Fruit fly (Drosophila melanogaster): ENCODE data around the gene Sfp35C.

Gene Sfp35C

DNA sequence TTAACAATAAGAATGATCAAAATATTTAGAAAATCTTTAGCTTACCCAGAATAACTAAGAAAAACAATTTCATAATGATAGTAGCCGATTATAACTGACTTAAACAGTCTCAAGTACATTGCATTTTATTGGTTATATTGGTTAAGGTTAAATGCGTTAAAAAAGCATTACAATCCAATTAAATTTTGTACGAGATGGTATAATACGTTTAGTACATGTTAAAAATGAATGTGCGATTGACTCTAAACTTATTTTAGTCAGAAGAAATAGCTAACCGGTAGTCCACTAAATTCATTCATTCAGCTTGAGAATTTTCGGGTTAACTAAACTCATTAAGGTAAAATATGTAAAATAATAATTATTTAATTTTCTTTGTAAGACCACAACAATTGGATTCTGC is at the start of gene Sfp35C:
Sfp35C (minus strand) TSS at position 101 of the 400 bp plus-strand sequence.
- no peak for TF ChIP-seq noc (tag; optimal IDR thresholded peaks at IDR 0.05)

DNA sequence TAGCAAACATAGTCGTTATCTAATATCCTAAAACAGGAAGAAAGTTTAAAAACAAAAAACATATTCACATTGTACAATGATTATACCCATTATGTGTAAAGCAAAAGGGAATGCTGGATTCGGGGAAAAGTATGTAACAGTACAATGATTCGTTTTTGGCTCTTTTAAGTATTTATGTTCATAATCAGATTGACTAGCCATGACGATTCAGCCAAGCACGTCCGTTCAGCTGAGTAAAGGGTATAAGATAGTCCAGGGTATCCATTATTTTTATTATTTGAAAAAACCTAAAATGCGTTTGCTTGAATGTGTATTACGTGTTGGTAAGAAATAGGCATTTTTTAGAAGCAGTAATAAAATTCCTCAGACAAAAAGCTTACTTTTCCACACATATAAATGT is 47.8 kb upstream of the Sfp35C start:
- TF ChIP-seq noc (tag; optimal IDR thresholded peaks at IDR 0.05), result no peak

DNA sequence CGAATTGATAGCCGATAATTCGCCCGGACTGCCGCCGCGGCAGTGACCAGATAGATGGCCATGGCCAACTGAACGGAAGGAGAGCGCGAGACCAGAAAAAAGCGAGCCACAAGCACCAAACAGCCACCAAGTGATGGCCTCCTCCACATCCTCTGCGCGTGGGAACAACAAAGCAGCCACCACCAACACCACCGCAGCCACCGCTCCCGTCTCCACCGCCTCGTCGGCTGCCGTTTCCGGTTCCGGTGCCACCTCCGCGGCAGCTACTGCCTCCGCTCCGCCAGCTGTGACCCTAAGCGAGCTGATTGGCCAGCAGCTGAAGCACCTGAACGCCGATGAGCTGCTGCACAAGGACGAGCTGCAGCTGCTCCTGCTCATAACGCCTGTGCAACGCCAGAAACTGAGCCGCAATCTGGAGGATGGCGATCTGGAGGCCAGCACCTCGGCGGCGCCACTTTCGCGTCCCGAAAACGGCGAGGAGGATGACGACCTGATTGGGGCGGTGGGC is 47.2 kb upstream of the Sfp35C start:
- no peak for TF ChIP-seq noc (tag; optimal IDR thresholded peaks at IDR 0.05)

DNA sequence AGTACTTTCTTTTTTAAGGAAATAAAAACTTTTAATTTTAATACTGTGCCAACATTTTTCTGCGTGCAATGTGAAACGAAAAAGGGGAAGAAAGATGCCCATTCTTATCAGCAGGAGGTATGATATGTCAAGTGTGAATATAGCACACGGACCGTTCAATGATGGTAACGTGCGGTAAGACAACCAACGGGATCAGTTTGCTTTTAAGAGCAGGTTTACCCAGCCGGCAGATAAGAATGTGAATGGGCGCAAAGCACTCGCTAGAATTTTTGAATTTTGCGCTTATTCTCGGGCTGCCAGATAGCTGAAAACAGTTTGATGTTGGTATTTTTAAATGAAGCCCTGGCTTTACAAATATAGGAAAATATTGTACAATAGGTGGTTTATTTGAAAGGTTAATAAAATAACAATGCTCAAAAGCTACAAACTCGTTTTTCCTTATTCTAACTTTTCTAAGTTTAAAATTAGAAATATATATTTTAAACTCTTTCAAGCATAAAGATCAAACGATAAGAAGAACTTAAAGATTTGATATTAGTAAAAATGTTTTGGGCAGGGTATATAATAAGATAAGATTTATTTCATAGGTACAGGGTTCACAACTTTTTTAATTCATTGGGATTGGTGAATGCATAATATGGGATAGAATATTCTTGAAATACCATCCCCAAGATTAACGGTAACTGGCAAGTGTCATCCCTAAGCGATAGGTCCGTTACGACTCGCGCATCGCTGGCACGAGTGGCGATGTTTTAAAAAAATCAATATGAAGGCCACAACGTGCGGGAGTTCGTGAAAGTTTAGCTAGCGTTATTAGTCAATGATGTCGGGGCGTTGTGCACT is 46.5 kb upstream of the Sfp35C start, which contains the start of gene dao:
dao (plus strand) TSS at position 717 of the 843 bp plus-strand sequence.
- TF ChIP-seq noc (tag; optimal IDR thresholded peaks at IDR 0.05), result no peak

DNA sequence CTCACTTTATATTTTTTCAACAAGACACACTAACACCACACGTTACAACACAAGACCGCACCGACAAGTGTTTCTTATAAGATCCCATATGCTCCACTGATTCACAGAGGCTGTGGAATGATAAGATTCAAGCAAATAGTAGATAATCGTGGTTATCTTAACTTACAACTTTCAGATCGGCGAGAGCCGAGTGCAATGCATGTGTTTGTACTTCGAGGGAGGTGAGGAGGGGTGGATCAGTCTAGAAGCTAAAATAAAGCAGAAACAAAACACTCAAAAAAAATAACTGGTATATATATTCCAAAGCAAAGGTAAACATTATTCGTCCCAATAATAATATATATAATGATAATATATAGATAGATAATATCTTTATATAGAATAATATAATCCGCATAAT is 45.7 kb upstream of the Sfp35C start, which contains the start of gene ZnT35C:
ZnT35C (minus strand) TSS at position 101 of the 400 bp plus-strand sequence.
- TF ChIP-seq noc (tag; optimal IDR thresholded peaks at IDR 0.05), result no peak

DNA sequence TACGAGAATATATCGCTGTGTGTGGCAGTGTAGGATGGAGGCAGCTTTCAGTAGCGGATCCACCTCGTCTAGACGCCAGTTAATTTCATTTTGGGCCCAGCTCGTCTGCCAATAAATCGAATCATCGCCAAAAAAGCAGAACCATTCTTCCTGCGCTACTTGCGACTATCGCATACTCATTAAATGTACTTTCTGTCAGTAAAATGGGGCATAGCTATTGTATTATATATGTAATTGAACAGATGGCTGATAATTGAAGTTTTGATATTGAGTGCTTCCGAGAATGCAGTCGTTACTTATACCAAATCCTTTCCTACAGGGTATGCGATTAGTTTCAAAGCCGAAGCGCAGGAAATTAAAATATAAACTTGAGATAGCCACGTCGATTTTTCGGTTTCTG is 42.8 kb upstream of the Sfp35C start:
- no peak for TF ChIP-seq noc (tag; optimal IDR thresholded peaks at IDR 0.05)

DNA sequence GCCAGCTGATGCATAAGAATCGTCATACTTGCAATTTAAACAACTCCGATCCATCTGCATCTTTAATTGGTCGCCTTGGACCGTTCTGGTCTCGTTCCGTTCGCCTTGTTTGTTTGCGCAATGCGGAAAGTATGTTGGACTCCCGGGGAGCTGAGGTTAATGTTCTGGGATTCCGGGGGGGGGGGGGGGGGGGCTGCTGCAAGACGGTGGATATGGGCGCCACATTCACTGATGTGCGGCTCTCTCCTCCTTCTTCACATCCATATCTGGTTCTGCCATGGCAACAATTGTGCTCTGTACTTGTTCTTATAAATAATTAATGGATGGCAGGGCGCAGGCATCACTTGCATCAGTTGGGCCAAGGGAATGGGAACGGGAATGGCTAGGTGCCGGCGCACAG is 41.5 kb upstream of the Sfp35C start:
- TF ChIP-seq noc (tag; optimal IDR thresholded peaks at IDR 0.05), result no peak

DNA sequence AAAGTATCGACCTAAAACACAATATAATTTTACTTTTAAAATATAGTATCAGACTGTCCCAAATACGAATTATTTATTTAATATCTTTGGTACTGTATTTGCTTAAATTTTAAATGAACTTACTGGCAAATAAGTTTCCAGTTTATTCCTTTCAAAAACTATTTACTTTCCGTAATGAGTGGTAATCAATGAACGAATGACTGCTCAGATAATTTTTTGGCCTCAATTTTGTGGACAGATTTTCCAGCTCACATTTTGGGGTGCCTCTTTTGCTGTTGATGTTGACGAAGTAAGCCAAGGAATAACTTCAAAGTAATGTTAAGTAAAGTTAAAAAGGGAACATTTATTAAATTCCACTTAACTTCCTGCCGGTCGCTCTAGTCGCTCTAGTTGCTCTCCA is 13.0 kb upstream of the Sfp35C start, which contains the start of gene CG43230:
CG43230 (plus strand) TSS at position 301 of the 400 bp plus-strand sequence.
- no peak for TF ChIP-seq noc (tag; optimal IDR thresholded peaks at IDR 0.05)

DNA sequence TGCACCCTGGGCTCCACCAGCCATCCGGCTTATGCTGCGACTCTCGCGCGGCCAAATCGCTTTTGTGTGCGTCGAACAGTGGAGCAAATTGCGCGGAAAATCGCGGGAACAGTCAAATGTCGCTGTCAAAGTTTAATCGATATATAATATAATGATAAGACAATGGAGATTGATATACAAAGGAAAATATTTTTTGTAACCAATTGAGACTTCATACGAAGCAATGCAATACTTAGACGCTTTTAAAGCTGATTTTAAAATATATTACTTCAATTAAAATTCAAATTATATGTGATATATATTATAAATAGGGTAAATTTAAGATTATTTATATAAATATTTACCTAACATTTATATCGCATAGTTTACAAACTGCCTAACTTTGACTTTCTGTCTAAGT is 9.6 kb upstream of the Sfp35C start:
- no peak for TF ChIP-seq noc (tag; optimal IDR thresholded peaks at IDR 0.05)

DNA sequence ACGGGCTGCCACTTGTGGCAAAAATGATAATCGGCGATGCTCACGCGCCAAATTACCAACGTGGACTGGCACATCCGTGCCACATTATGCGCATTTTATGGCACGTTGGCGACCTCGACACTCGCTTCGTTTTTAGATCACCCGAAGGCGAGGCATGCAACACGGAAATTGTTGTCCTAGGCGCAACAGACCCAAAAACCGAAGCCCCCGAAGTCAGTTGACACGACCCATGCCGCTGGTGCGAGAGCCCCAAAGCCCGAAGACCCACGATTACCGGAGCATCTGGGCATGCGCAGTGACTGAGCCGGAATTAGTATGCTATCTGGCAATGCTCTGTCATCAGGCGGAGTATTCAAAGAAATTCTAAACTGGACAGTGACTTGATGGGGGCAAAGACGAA is 1.5 kb downstream of the Sfp35C start, which contains the start of gene CG4168:
CG4168 (minus strand) TSS at position 51 of the 400 bp plus-strand sequence.
- no peak for TF ChIP-seq noc (tag; optimal IDR thresholded peaks at IDR 0.05)

DNA sequence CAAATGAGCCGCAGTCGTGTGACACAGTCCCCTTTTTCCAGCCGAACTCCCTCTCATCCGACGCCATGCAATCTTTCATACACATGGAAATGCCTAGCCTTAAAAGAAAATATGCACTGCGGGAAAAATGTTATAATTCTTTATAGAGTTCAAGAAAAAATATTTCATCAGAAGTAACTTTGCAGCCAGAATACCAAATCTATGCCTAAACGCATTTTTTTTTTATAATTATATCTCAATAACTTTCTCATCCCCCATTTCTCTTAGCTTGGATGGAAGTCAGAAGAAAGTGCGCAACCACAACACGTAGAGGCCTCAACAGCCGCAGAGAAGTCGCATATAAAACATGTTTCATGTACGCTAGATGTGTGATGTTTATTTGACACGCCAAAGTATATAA is 22.9 kb downstream of the Sfp35C start:
- TF ChIP-seq noc (tag; optimal IDR thresholded peaks at IDR 0.05), result no peak

DNA sequence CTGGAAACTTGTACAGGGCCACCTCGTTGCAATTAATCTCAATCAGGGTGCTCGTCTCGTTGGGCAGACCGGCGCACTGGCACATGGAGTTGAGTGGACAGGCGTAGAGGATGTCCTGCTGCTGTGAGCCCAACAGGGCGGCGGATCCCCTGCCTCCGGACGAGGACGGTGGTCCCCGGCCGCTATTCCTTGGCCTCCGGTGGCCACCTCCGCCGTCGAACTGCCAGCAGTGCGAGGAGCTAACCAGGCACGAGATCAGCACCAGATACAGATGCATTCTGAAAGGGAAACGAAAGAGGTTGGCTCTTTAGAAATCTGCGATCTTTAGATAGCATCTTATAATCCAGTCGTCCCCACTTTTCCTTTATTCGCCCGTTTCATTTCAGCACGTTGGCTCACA is 23.8 kb downstream of the Sfp35C start:
- no peak for TF ChIP-seq noc (tag; optimal IDR thresholded peaks at IDR 0.05)

Data from whole organism, larva.